Worm (Caenorhabditis elegans) whole organism, midembryonic: Measurements from ENCODE around the gene tor-2.

Experiments used
- T22C8.4 ChIP-seq: fragments of 200-800 bp; sonication (Bioruptor generic); IDR thresholded peaks from 2 replicates; pipeline ENCODE4 v1.3.6; 2022; ENCODE audit warnings: missing genetic modification characterization, missing compliant biosample characterization
- flt-1 ChIP-seq: fragments of 200-800 bp; sonication (Bioruptor generic); IDR thresholded peaks from 2 replicates; pipeline ENCODE4 v1.3.6; 2022; ENCODE audit warnings: missing genetic modification characterization, missing compliant biosample characterization
- med-1 ChIP-seq: sonication (generic microtip); optimal IDR thresholded peaks from 2 replicates; lab custom pipeline; 2017; ENCODE audit warnings: missing genetic modification characterization, mild to moderate bottlenecking, missing compliant biosample characterization, antibody characterized with exemption, missing genetic modification reagents; ENCODE audit not compliant: insufficient read depth
- ref-1 ChIP-seq: fragments of 200-800 bp; sonication (Bioruptor generic); conservative IDR thresholded peaks from 2 replicates; pipeline ENCODE4 v1.3.6; 2022; ENCODE audit warnings: missing genetic modification reagents, missing genetic modification characterization, missing compliant biosample characterization

ce11 chrIV:14001782-14002181 is 17.8 kb upstream of the tor-2 start:
- TF ChIP-seq ref-1 (no peak), T22C8.4 (GFP tag; lab: Robert Waterston, UW) (no peak), flt-1 (no peak), med-1 (GFP tag; lab: Kevin White, UChicago) (no peak)
